Worm (Caenorhabditis elegans): ENCODE measurements around the gene rgs-9.

The rgs-9 gene

DNA sequence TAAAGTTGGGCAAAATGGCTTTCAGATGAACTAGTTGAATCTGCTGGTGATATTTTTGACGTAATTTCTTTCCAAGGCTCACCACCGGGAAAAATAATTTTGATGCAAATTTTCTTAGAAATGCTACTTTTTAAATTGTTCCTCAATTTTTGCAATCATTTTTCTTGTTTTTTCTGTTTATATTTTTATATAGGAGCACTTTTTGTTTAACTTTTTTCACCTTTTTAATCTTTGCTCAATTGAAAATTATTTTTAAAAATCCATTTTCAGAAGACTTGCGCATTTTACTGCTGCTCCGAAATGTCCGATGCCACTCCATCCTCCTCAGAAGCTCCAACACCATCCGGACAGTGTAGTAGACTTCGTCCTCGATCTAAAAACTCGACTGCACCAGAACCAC, 2.1 kb downstream of the rgs-9 start, which contains the start of gene dot-1.5:
dot-1.5 (plus strand) TSS at position 301 of the 400 bp plus-strand sequence.
- no peak for TF ChIP-seq F52B5.7 (tag; optimal IDR thresholded peaks at IDR 0.05)
- no peak for TF ChIP-seq zim-3 (tag; optimal IDR thresholded peaks at IDR 0.05)
- no peak for TF ChIP-seq repo-1 (tag; optimal IDR thresholded peaks at IDR 0.05)
- TF ChIP-seq pbrm-1 (GFP tag; IDR thresholded peaks at IDR 0.05) = no peak
- TF ChIP-seq bed-1 (GFP tag; IDR thresholded peaks at IDR 0.05) = no peak
- no peak for TF ChIP-seq F57C9.4 (tag; optimal IDR thresholded peaks at IDR 0.05)
- TF ChIP-seq dpl-1 (GFP tag; optimal IDR thresholded peaks at IDR 0.05) = no peak
- TF ChIP-seq mcd-1 (GFP tag; IDR thresholded peaks at IDR 0.05) = no peak
- no peak for TF ChIP-seq ztf-26 (tag; optimal IDR thresholded peaks at IDR 0.05)
- TF ChIP-seq ama-1 (optimal IDR thresholded peaks at IDR 0.05) = no peak
- no peak for TF ChIP-seq ama-1 (GFP tag; optimal IDR thresholded peaks at IDR 0.05)
- TF ChIP-seq gei-17 (GFP tag; optimal IDR thresholded peaks at IDR 0.05) = no peak
- no peak for TF ChIP-seq T26A5.8 (tag; optimal IDR thresholded peaks at IDR 0.05)
- no peak for TF ChIP-seq ccch-3 (GFP tag; optimal IDR thresholded peaks at IDR 0.05)
- TF ChIP-seq hsf-1 (GFP tag; IDR thresholded peaks at IDR 0.05) = no peak
- no peak for TF ChIP-seq sdz-38 (tag; optimal IDR thresholded peaks at IDR 0.05)
- no peak for TF ChIP-seq Y79H2A.3 (GFP tag; conservative IDR thresholded peaks at IDR 0.05)
- no peak for TF ChIP-seq lin-54 (GFP tag; optimal IDR thresholded peaks at IDR 0.05)
- TF ChIP-seq tbp1 (GFP tag; optimal IDR thresholded peaks at IDR 0.05) = no peak

DNA sequence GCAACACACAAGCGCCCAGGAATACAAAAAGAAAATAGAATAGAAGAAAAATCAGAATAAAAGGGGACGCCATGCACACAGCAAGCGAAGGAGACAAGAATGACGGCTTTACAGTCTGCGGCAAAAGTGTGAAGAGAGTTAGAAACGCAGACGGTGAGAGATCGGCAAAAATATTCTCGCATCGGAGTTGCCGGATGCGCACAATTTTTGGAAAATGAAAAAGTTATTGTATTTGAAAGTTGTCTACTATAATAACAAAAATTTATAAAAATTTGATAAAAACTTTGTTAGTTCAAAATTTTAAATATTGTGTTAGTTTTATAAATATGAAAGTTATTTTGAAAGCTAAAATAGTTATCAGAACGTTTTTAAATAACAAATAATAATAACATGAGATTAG, 7.2 kb downstream of the rgs-9 start, which contains the start of gene ZC53.22:
ZC53.22 (minus strand) TSS at position 101 of the 400 bp plus-strand sequence.
- TF ChIP-seq F22D6.2 (tag; optimal IDR thresholded peaks at IDR 0.05) = no peak
- TF ChIP-seq ceh-91 (GFP tag; IDR thresholded peaks at IDR 0.05) = no peak
- TF ChIP-seq F55B11.4 (tag; optimal IDR thresholded peaks at IDR 0.05; ENCODE audit: borderline replicate concordance, insufficient read depth) = no peak
- no peak for TF ChIP-seq mxl-1 (tag; optimal IDR thresholded peaks at IDR 0.05)
- no peak for TF ChIP-seq gei-17 (GFP tag; optimal IDR thresholded peaks at IDR 0.05)
- TF ChIP-seq dpff-1 (tag; optimal IDR thresholded peaks at IDR 0.05) = no peak
- no peak for TF ChIP-seq him-1 (tag; optimal IDR thresholded peaks at IDR 0.05)
- TF ChIP-seq ZK185.1 (tag; optimal IDR thresholded peaks at IDR 0.05; ENCODE audit: poor library complexity, severe bottlenecking) = no peak
- TF ChIP-seq nfya-1 (tag; optimal IDR thresholded peaks at IDR 0.05; ENCODE audit: borderline replicate concordance, insufficient read depth) = no peak
- no peak for TF ChIP-seq ceh-40 (GFP tag; IDR thresholded peaks at IDR 0.05)
- TF ChIP-seq B0019.2 (GFP tag; conservative IDR thresholded peaks at IDR 0.05) = no peak
- no peak for TF ChIP-seq ccch-3 (GFP tag; optimal IDR thresholded peaks at IDR 0.05)
- TF ChIP-seq cebp-1 (GFP tag; IDR thresholded peaks at IDR 0.05) = no peak
- no peak for TF ChIP-seq cebp-1 (tag; optimal IDR thresholded peaks at IDR 0.05)
- no peak for TF ChIP-seq hsf-1 (GFP tag; IDR thresholded peaks at IDR 0.05)
- no peak for TF ChIP-seq mcd-1 (GFP tag; IDR thresholded peaks at IDR 0.05)

DNA sequence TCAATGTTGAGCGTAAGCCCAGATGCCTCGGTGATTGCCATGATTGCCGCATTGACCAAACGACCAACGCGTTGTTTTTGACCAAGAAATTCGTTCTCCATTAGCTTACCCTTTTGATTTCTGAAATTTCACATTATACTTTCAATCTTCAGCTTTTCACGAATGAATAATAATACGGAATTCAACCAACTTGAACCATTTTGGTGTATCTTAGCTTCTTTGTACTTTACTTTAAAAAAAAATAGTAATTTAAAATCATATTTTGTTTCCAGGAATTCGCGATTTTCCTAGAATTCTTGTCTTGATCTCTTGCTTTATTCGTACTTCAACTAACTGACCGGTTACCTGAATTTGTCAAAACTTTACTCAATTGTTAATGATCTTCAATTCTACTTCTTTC, 9.1 kb downstream of the rgs-9 start, which contains the start of gene ZC53.2:
ZC53.2 (minus strand) TSS at position 101 of the 400 bp plus-strand sequence.
- TF ChIP-seq die-1 (tag; optimal IDR thresholded peaks at IDR 0.05) (no peak), egrh-3 (GFP tag; IDR thresholded peaks at IDR 0.05) (no peak), Y53F4B.3 (GFP tag; IDR thresholded peaks at IDR 0.05) (no peak), snpc-1.1 (tag; optimal IDR thresholded peaks at IDR 0.05; ENCODE audit: insufficient read depth) (no peak), ztf-3 (GFP tag; optimal IDR thresholded peaks at IDR 0.05) (no peak), Y67H2A.10 (GFP tag; conservative IDR thresholded peaks at IDR 0.05) (no peak), hlh-26 (GFP tag; conservative IDR thresholded peaks at IDR 0.05) (no peak), F23B12.7 (tag; optimal IDR thresholded peaks at IDR 0.05; ENCODE audit: insufficient read depth) (no peak), gei-17 (GFP tag; optimal IDR thresholded peaks at IDR 0.05) (no peak), let-607 (tag; optimal IDR thresholded peaks at IDR 0.05) (no peak), efl-1 (GFP tag; optimal IDR thresholded peaks at IDR 0.05) (no peak), sptf-2 (GFP tag; optimal IDR thresholded peaks at IDR 0.05) (no peak), F52B5.7 (tag; optimal IDR thresholded peaks at IDR 0.05) (no peak)

All from whole organism, young adult.